Worm (Caenorhabditis elegans): ENCODE measurements around the gene T16G1.9.

The T16G1.9 gene

ce11 chrV:12954261-12954660, 3.6 kb upstream of the T16G1.9 start:
- no peak for TF ChIP-seq unc-62 (GFP tag; optimal IDR thresholded peaks at IDR 0.05)

ce11 chrV:12953702-12954101, 3.0 kb upstream of the T16G1.9 start, which contains the start of gene eif-3.K:
TSS of gene eif-3.K (plus strand) at chrV:12954002.
- TF ChIP-seq unc-62 (GFP tag; optimal IDR thresholded peaks at IDR 0.05) = no peak

ce11 chrV:12952287-12952686, 1.6 kb upstream of the T16G1.9 start, which contains the start of gene pqn-68:
TSS of gene pqn-68 (plus strand) at chrV:12952636.
- no peak for TF ChIP-seq unc-62 (GFP tag; optimal IDR thresholded peaks at IDR 0.05)

ce11 chrV:12949607-12950006, 1.1 kb downstream of the T16G1.9 start, which contains the start of gene T16G1.13:
TSS of gene T16G1.13 (plus strand) at chrV:12949907.
- no peak for TF ChIP-seq unc-62 (GFP tag; optimal IDR thresholded peaks at IDR 0.05)

ce11 chrV:12944775-12945174, 5.9 kb downstream of the T16G1.9 start, which contains the start of gene grl-2:
TSS of gene grl-2 (plus strand) at chrV:12945075.
- no peak for TF ChIP-seq unc-62 (GFP tag; optimal IDR thresholded peaks at IDR 0.05)

ce11 chrV:12944229-12944628, 6.4 kb downstream of the T16G1.9 start, which contains the start of gene T16G1.3:
TSS of gene T16G1.3 (minus strand) at chrV:12944329.
- TF ChIP-seq unc-62 (GFP tag; optimal IDR thresholded peaks at IDR 0.05) = no peak

ce11 chrV:12943399-12943798, 7.3 kb downstream of the T16G1.9 start:
- TF ChIP-seq unc-62 (GFP tag; optimal IDR thresholded peaks at IDR 0.05) = no peak

ce11 chrV:12941797-12942474, 8.7 kb downstream of the T16G1.9 start, which contains the start of gene T16G1.4:
TSS of gene T16G1.4 (minus strand) at chrV:12941847.
- TF ChIP-seq unc-62 (GFP tag; optimal IDR thresholded peaks at IDR 0.05) = no peak

ce11 chrV:12939434-12939833, 11.2 kb downstream of the T16G1.9 start, which contains the start of gene T16G1.5:
TSS of gene T16G1.5 (minus strand) at chrV:12939552.
- TF ChIP-seq unc-62 (GFP tag; optimal IDR thresholded peaks at IDR 0.05) = no peak

- TF ChIP-seq unc-62 (GFP tag; optimal IDR thresholded peaks at IDR 0.05) = no peak
These were observed 13.6 kb downstream of the T16G1.9 start, which contains the start of gene T16G1.6 for ce11 chrV:12937098-12937497. TSS of gene T16G1.6 (minus strand) at chrV:12937174.

ce11 chrV:12934976-12935375, 15.7 kb downstream of the T16G1.9 start, which contains the start of gene T16G1.7:
TSS of gene T16G1.7 (minus strand) at chrV:12935112.
- TF ChIP-seq unc-62 (GFP tag; optimal IDR thresholded peaks at IDR 0.05) = no peak

ce11 chrV:12933654-12934053, 17.0 kb downstream of the T16G1.9 start:
- TF ChIP-seq unc-62 (GFP tag; optimal IDR thresholded peaks at IDR 0.05) = no peak

- TF ChIP-seq unc-62 (GFP tag; optimal IDR thresholded peaks at IDR 0.05) = no peak
These were observed 21.6 kb downstream of the T16G1.9 start, which contains the start of gene T16G1.2 for ce11 chrV:12928929-12929532. TSS of gene T16G1.2 (plus strand) at chrV:12929482.

- TF ChIP-seq unc-62 (GFP tag; optimal IDR thresholded peaks at IDR 0.05) = no peak
These were observed 26.5 kb downstream of the T16G1.9 start, which contains the start of gene pqn-67 for ce11 chrV:12924128-12924527. TSS of gene pqn-67 (plus strand) at chrV:12924428.

- no peak for TF ChIP-seq unc-62 (GFP tag; optimal IDR thresholded peaks at IDR 0.05)
These were observed 28.4 kb downstream of the T16G1.9 start, which contains the start of gene dhrs-4 for ce11 chrV:12922308-12922707. TSS of gene dhrs-4 (plus strand) at chrV:12922608.

- no peak for TF ChIP-seq unc-62 (GFP tag; optimal IDR thresholded peaks at IDR 0.05)
These were observed 29.0 kb downstream of the T16G1.9 start for ce11 chrV:12921680-12922079.

- TF ChIP-seq unc-62 (GFP tag; optimal IDR thresholded peaks at IDR 0.05) = no peak
These were observed 31.0 kb downstream of the T16G1.9 start, which contains the start of gene lipl-1 for ce11 chrV:12919705-12920104. TSS of gene lipl-1 (plus strand) at chrV:12919986.
